Fruit fly (Drosophila melanogaster) whole organism, pupa: ENCODE data around the gene SAK.

Experiments used
- CG10348 ChIP-seq: fragments of 200-800 bp; sonication (Bioruptor generic); IDR thresholded peaks from 2 replicates; pipeline ENCODE4 v1.3.6; 2022; ENCODE audit warnings: missing biosample characterization, missing genetic modification characterization
- CG12605 ChIP-seq: fragments of 200-800 bp; sonication (Bioruptor generic); IDR thresholded peaks from 2 replicates; pipeline ENCODE4 v1.3.6; 2022; ENCODE audit warnings: missing biosample characterization, missing genetic modification characterization
- CG14655 ChIP-seq: fragments of 200-800 bp; sonication (Bioruptor generic); optimal IDR thresholded peaks from 3 replicates; lab custom pipeline; 2017; ENCODE audit warnings: mild to moderate bottlenecking, missing biosample characterization, missing genetic modification reagents, missing genetic modification characterization
- CG17806 ChIP-seq: fragments of 200-800 bp; sonication (Bioruptor generic); optimal IDR thresholded peaks from 2 replicates; lab custom pipeline; 2018; ENCODE audit warnings: missing biosample characterization, mild to moderate bottlenecking, missing genetic modification characterization, moderate library complexity
- CG8159 ChIP-seq: fragments of 200-800 bp; sonication (Bioruptor generic); optimal IDR thresholded peaks from 3 replicates; lab custom pipeline; 2018; ENCODE audit warnings: missing biosample characterization, mild to moderate bottlenecking, missing genetic modification characterization, moderate library complexity
- CG9948 ChIP-seq: fragments of 200-800 bp; sonication (Bioruptor generic); optimal IDR thresholded peaks from 2 replicates; lab custom pipeline; 2018; ENCODE audit warnings: missing biosample characterization, mild to moderate bottlenecking, missing genetic modification characterization, moderate library complexity
- EcR ChIP-seq: fragments of 200-800 bp; sonication (Bioruptor generic); optimal IDR thresholded peaks from 3 replicates; lab custom pipeline; 2019; ENCODE audit warnings: missing biosample characterization, missing genetic modification characterization, mild to moderate bottlenecking, moderate library complexity, missing genetic modification reagents
- Ets98B ChIP-seq: fragments of 200-800 bp; sonication (Bioruptor generic); IDR thresholded peaks from 2 replicates; pipeline ENCODE4 v1.3.6; 2022; ENCODE audit warnings: missing biosample characterization, missing genetic modification characterization
- fd96Ca ChIP-seq: fragments of 200-800 bp; sonication (Bioruptor generic); IDR thresholded peaks from 3 replicates; pipeline ENCODE4 v1.3.6; 2022; ENCODE audit warnings: missing biosample characterization, missing genetic modification characterization

DNA sequence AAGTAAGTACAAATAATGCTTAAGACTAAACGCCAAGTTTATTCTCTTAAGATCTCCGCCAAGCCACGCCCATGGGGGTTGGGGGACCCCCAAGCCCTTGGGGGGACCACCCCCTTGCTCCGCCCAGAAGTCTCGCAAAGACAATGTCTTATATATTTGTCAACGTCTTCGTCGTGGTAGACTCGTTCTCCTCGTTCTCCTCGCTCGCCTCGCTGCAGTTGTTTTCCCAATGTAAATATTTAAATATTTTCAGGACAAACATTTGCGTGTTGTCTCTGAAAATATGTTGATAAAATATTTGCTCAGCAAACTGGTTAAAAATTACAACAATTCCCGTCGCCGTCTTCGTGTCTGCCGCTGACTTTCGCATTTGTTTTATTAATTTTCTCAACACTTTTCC is 51.4 kb downstream of the SAK start:
- TF ChIP-seq CG10348 (GFP tag; lab: Robert Waterston, UW): no peak
- no peak for TF ChIP-seq CG9948 (tag; lab: Kevin White, UChicago)
- TF ChIP-seq CG12605 (GFP tag; lab: Robert Waterston, UW): no peak
- TF ChIP-seq CG14655 (GFP tag; lab: Kevin White, UChicago): no peak
- no peak for TF ChIP-seq CG17806 (tag; lab: Kevin White, UChicago)
- TF ChIP-seq Ets98B (GFP tag; lab: Robert Waterston, UW): no peak
- no peak for TF ChIP-seq EcR (GFP tag; lab: Kevin White, UChicago)
- TF ChIP-seq CG8159 (tag; lab: Kevin White, UChicago): no peak
- TF ChIP-seq fd96Ca: no peak
